Fruit fly (Drosophila melanogaster): ENCODE results near the gene to.
A peak's percentile ranks its signal among the peaks of the same experiment; 100 is the strongest.

The to gene

DNA sequence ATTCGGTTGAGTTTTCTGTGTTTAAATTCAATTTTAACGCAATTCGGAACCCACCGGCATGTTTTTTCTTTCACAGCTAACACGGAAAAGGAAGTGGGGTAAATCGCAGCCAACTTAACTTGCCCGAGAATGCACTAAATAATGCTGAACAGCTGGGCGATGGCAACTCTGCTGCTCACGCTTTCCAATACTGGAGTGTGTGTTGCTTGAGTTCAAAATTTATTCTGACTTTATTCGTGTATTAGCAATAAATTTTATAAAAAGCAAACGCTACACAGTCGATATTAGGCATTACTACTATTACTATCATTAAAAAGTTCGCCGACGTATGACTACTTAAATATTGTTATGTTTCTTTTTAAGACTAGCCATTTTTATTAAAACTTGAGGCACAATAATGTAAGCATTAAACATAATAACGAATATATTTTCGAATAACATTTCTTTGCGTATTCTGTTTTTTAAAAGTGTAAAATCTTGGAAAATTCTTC lies 7.4 kb downstream of the to start, which contains the start of the genes RpS27 and Nup37 (continued):
- TF ChIP-seq CkIIα-i1 (GFP tag; IDR thresholded peaks at IDR 0.05) (peak; percentile 87; the same call in 1 of the 2 replicates), fu2 (GFP tag; optimal IDR thresholded peaks at IDR 0.05) (peak; percentile 98), CG30431 (GFP tag; optimal IDR thresholded peaks at IDR 0.05) (peak; percentile 98), Gug (GFP tag; IDR thresholded peaks at IDR 0.05) (peak; percentile 92), CG7963 (GFP tag; IDR thresholded peaks at IDR 0.05; ENCODE audit: partially characterized antibody) (no peak), Drgx (GFP tag; IDR thresholded peaks at IDR 0.05) (peak; percentile 75), sob (GFP tag; IDR thresholded peaks at IDR 0.05) (peak; percentile 99), Doc2 (GFP tag; IDR thresholded peaks at IDR 0.05) (peak; percentile 94), HLH54F (GFP tag; optimal IDR thresholded peaks at IDR 0.05) (peak; percentile 98), E2f2 (GFP tag; IDR thresholded peaks at IDR 0.05) (peak; percentile 85), run (tag; optimal IDR thresholded peaks at IDR 0.05) (peak; percentile 90), Mes4 (GFP tag; optimal IDR thresholded peaks at IDR 0.05) (peak; percentile 99), Optix (GFP tag; IDR thresholded peaks at IDR 0.05) (peak; percentile 96), Pdp1 (GFP tag; optimal IDR thresholded peaks at IDR 0.05) (peak; percentile 94 to 97), Atf6 (GFP tag; IDR thresholded peaks at IDR 0.05) (peak; percentile 93), CG10209 (GFP tag; optimal IDR thresholded peaks at IDR 0.05) (peak; percentile 99), da (GFP tag; optimal IDR thresholded peaks at IDR 0.05) (peak; percentile 99), NC2β (GFP tag; optimal IDR thresholded peaks at IDR 0.05) (peak; percentile 100), dpn (GFP tag; optimal IDR thresholded peaks at IDR 0.05) (peak; percentile 95 to 99), sr (GFP tag; IDR thresholded peaks at IDR 0.05) (peak; percentile 98), MBD-R2 (GFP tag; IDR thresholded peaks at IDR 0.05) (peak; percentile 86), HLH4C (GFP tag; IDR thresholded peaks at IDR 0.05; ENCODE audit: partially characterized antibody) (no peak), B-H1 (GFP tag; IDR thresholded peaks at IDR 0.05) (peak; percentile 90), YL-1 (GFP tag; optimal IDR thresholded peaks at IDR 0.05) (peak; percentile 100), hth (optimal IDR thresholded peaks at IDR 0.05) (no peak), CG4424 (GFP tag; optimal IDR thresholded peaks at IDR 0.05) (peak; percentile 98), CG15696 (tag; optimal IDR thresholded peaks at IDR 0.05) (peak; percentile 81), CG3065 (GFP tag; optimal IDR thresholded peaks at IDR 0.05) (peak; percentile 98), CG11560 (tag; IDR thresholded peaks at IDR 0.05) (peak; percentile 89), CG2875 (GFP tag; optimal IDR thresholded peaks at IDR 0.05) (peak; percentile 98), prd (optimal IDR thresholded peaks at IDR 0.05) (no peak), prd (GFP tag; IDR thresholded peaks at IDR 0.05) (peak; percentile 91), gsb-n (tag; optimal IDR thresholded peaks at IDR 0.05) (peak; percentile 95), CG11085 (GFP tag; IDR thresholded peaks at IDR 0.05) (peak; percentile 99), CG34224 (GFP tag; IDR thresholded peaks at IDR 0.05; ENCODE audit: partially characterized antibody) (no peak), fd102C (GFP tag; optimal IDR thresholded peaks at IDR 0.05) (peak; percentile 95), CG10274 (GFP tag; optimal IDR thresholded peaks at IDR 0.05) (peak; percentile 96), cad (GFP tag; optimal IDR thresholded peaks at IDR 0.05) (no peak), tx (GFP tag; optimal IDR thresholded peaks at IDR 0.05) (peak; percentile 97), CG17802 (tag; optimal IDR thresholded peaks at IDR 0.05) (peak; percentile 94), lola (GFP tag; optimal IDR thresholded peaks at IDR 0.05) (peak in 1 of 3 experiments; percentile 83), jigr1 (GFP tag; IDR thresholded peaks at IDR 0.05) (peak; percentile 72; the same call in 1 of the 3 replicates), tgo (GFP tag; IDR thresholded peaks at IDR 0.05) (peak; percentile 95), repo (GFP tag; optimal IDR thresholded peaks at IDR 0.05) (peak; percentile 98), tin (GFP tag; optimal IDR thresholded peaks at IDR 0.05) (peak; percentile 98), sim (GFP tag; IDR thresholded peaks at IDR 0.05) (peak; percentile 89), Vsx1 (GFP tag; optimal IDR thresholded peaks at IDR 0.05) (peak; percentile 98), Trl (optimal IDR thresholded peaks at IDR 0.05) (no peak), Trl (GFP tag; optimal IDR thresholded peaks at IDR 0.05) (peak; percentile 99), CG17359 (tag; optimal IDR thresholded peaks at IDR 0.05) (peak; percentile 97), CG15269 (tag; optimal IDR thresholded peaks at IDR 0.05) (peak; percentile 94), Dad (GFP tag; optimal IDR thresholded peaks at IDR 0.05) (peak; percentile 99)

Measured in whole organism, embryonic.